Fruit fly (Drosophila melanogaster) whole organism, prepupa: ENCODE data around the gene CG7300.

Experiments
- Blimp-1 ChIP-seq: fragments of 200-800 bp; sonication (Bioruptor generic); optimal IDR thresholded peaks from 3 replicates; lab custom pipeline; 2017; ENCODE audit warnings: missing biosample characterization, missing genetic modification characterization, mild to moderate bottlenecking, moderate library complexity, missing genetic modification reagents
- CG10631 ChIP-seq: fragments of 200-800 bp; sonication (Bioruptor generic); optimal IDR thresholded peaks from 2 replicates; lab custom pipeline; 2016; ENCODE audit warnings: missing biosample characterization, missing genetic modification characterization
- CG10669 ChIP-seq: fragments of 200-800 bp; sonication (Bioruptor generic); optimal IDR thresholded peaks from 3 replicates; lab custom pipeline; 2018; ENCODE audit warnings: missing biosample characterization, mild to moderate bottlenecking, missing genetic modification characterization, moderate library complexity
- CG11294 ChIP-seq: fragments of 200-800 bp; sonication (Bioruptor generic); IDR thresholded peaks from 2 replicates; pipeline ENCODE4 v1.3.6; 2022; ENCODE audit warnings: missing biosample characterization, missing genetic modification characterization
- CG11762 ChIP-seq: fragments of 200-800 bp; sonication (Bioruptor generic); optimal IDR thresholded peaks from 3 replicates; lab custom pipeline; 2016; ENCODE audit warnings: missing biosample characterization, missing genetic modification characterization; ENCODE audit not compliant: insufficient read depth
- CG11902 ChIP-seq: fragments of 200-800 bp; sonication (Bioruptor generic); optimal IDR thresholded peaks from 3 replicates; lab custom pipeline; 2016; ENCODE audit warnings: missing biosample characterization, missing genetic modification characterization
- CG1621 ChIP-seq: fragments of 200-800 bp; sonication (Bioruptor generic); optimal IDR thresholded peaks from 3 replicates; lab custom pipeline; 2018; ENCODE audit warnings: missing biosample characterization, mild to moderate bottlenecking, missing genetic modification characterization
- CG3032 ChIP-seq: fragments of 200-800 bp; optimal IDR thresholded peaks from 2 replicates; lab custom pipeline; 2019; ENCODE audit warnings: missing biosample characterization, mild to moderate bottlenecking, missing genetic modification characterization, moderate library complexity
- CG31627 ChIP-seq: fragments of 200-800 bp; sonication (Bioruptor generic); optimal IDR thresholded peaks from 3 replicates; lab custom pipeline; 2016; ENCODE audit warnings: missing biosample characterization, missing genetic modification characterization
- CG3919 ChIP-seq: fragments of 200-800 bp; sonication (Bioruptor generic); optimal IDR thresholded peaks from 3 replicates; lab custom pipeline; 2016; ENCODE audit warnings: missing biosample characterization, missing genetic modification characterization
- CG4318 ChIP-seq: fragments of 200-800 bp; sonication (Bioruptor generic); optimal IDR thresholded peaks from 3 replicates; lab custom pipeline; 2017; ENCODE audit warnings: missing biosample characterization, mild to moderate bottlenecking, missing genetic modification characterization
- CG6163 ChIP-seq: fragments of 200-800 bp; sonication (Bioruptor generic); IDR thresholded peaks from 3 replicates; pipeline ENCODE4 v1.3.6; 2022; ENCODE audit warnings: missing biosample characterization, missing genetic modification characterization
- CG6276 ChIP-seq: fragments of 200-800 bp; sonication (Bioruptor generic); optimal IDR thresholded peaks from 2 replicates; lab custom pipeline; 2017; ENCODE audit warnings: missing biosample characterization, mild to moderate bottlenecking, missing genetic modification characterization
- CG6792 ChIP-seq: fragments of 200-800 bp; sonication (Bioruptor generic); optimal IDR thresholded peaks from 3 replicates; lab custom pipeline; 2016; ENCODE audit warnings: missing biosample characterization, missing genetic modification characterization
- CG6808 ChIP-seq: fragments of 200-800 bp; sonication (Bioruptor generic); optimal IDR thresholded peaks from 3 replicates; lab custom pipeline; 2017; ENCODE audit warnings: missing biosample characterization, missing genetic modification characterization, mild to moderate bottlenecking, moderate library complexity, missing genetic modification reagents
- CG6854 ChIP-seq: fragments of 200-800 bp; sonication (Bioruptor generic); optimal IDR thresholded peaks from 2 replicates; lab custom pipeline; 2017; ENCODE audit warnings: missing biosample characterization, mild to moderate bottlenecking, missing genetic modification characterization
- CG7368 ChIP-seq: fragments of 200-800 bp; sonication (Bioruptor generic); optimal IDR thresholded peaks from 3 replicates; lab custom pipeline; 2016; ENCODE audit warnings: missing biosample characterization, missing genetic modification characterization
- CG8119 ChIP-seq: fragments of 200-800 bp; sonication (Bioruptor generic); IDR thresholded peaks from 3 replicates; pipeline ENCODE4 v1.3.6; 2022; ENCODE audit warnings: missing biosample characterization, missing genetic modification characterization
- CG8319 ChIP-seq: fragments of 200-800 bp; sonication (Bioruptor generic); optimal IDR thresholded peaks from 3 replicates; lab custom pipeline; 2016; ENCODE audit warnings: missing biosample characterization, missing genetic modification characterization
- CG8632 ChIP-seq: fragments of 200-800 bp; sonication (Bioruptor generic); optimal IDR thresholded peaks from 3 replicates; lab custom pipeline; 2016; ENCODE audit warnings: missing biosample characterization, missing genetic modification characterization
- CG9139 ChIP-seq: fragments of 200-800 bp; sonication (Bioruptor generic); optimal IDR thresholded peaks from 3 replicates; lab custom pipeline; 2017; ENCODE audit warnings: missing biosample characterization, mild to moderate bottlenecking, missing genetic modification characterization
- Eip75B ChIP-seq: fragments of 200-800 bp; sonication (Bioruptor generic); optimal IDR thresholded peaks from 3 replicates; lab custom pipeline; 2016; ENCODE audit warnings: missing biosample characterization, missing genetic modification characterization
- Eip78C ChIP-seq: fragments of 200-800 bp; sonication (Bioruptor generic); peaks from one replicate; lab custom pipeline; 2016; ENCODE audit warnings: missing biosample characterization, missing genetic modification characterization
- Ets96B ChIP-seq: fragments of 200-800 bp; optimal IDR thresholded peaks from 2 replicates; lab custom pipeline; 2019; ENCODE audit warnings: missing biosample characterization, mild to moderate bottlenecking, missing genetic modification characterization, moderate library complexity
- Gug ChIP-seq: fragments of 200-800 bp; sonication (Bioruptor generic); IDR thresholded peaks from 2 replicates; pipeline ENCODE4 v1.3.6; 2022; ENCODE audit warnings: missing biosample characterization, missing genetic modification characterization
- Hr38 ChIP-seq: sonication (Bioruptor generic); optimal IDR thresholded peaks from 2 replicates; lab custom pipeline; 2016; ENCODE audit warnings: missing biosample characterization, missing genetic modification characterization
- Met ChIP-seq: fragments of 200-800 bp; sonication (Bioruptor generic); optimal IDR thresholded peaks from 3 replicates; lab custom pipeline; 2016; ENCODE audit warnings: missing biosample characterization, missing genetic modification characterization
- OdsH ChIP-seq: fragments of 200-800 bp; sonication (Bioruptor generic); optimal IDR thresholded peaks from 3 replicates; lab custom pipeline; 2016; ENCODE audit warnings: missing biosample characterization, missing genetic modification characterization
- Smox ChIP-seq: fragments of 200-800 bp; sonication (Bioruptor generic); optimal IDR thresholded peaks from 3 replicates; lab custom pipeline; 2016; ENCODE audit warnings: missing biosample characterization, missing genetic modification characterization
- Sox102F ChIP-seq: fragments of 200-800 bp; sonication (Bioruptor generic); optimal IDR thresholded peaks from 2 replicates; lab custom pipeline; 2016; ENCODE audit warnings: missing biosample characterization, mild to moderate bottlenecking, missing genetic modification characterization
- Sox15 ChIP-seq: fragments of 200-800 bp; sonication (Bioruptor generic); optimal IDR thresholded peaks from 3 replicates; lab custom pipeline; 2016; ENCODE audit warnings: missing biosample characterization, missing genetic modification characterization
- acj6 ChIP-seq: fragments of 200-800 bp; sonication (Bioruptor generic); optimal IDR thresholded peaks from 3 replicates; lab custom pipeline; 2016; ENCODE audit warnings: missing biosample characterization, missing genetic modification characterization
- cyc ChIP-seq: fragments of 200-800 bp; sonication (Bioruptor generic); optimal IDR thresholded peaks from 3 replicates; lab custom pipeline; 2016; ENCODE audit warnings: missing biosample characterization, missing genetic modification characterization
- dac ChIP-seq: fragments of 200-800 bp; sonication (Bioruptor generic); optimal IDR thresholded peaks from 2 replicates; lab custom pipeline; 2017; ENCODE audit warnings: missing biosample characterization, mild to moderate bottlenecking, missing genetic modification characterization
- dsx ChIP-seq: fragments of 200-800 bp; optimal IDR thresholded peaks from 3 replicates; lab custom pipeline; 2019; ENCODE audit warnings: missing biosample characterization, mild to moderate bottlenecking, missing genetic modification characterization, moderate library complexity; ENCODE audit not compliant: poor library complexity, severe bottlenecking
- eg ChIP-seq: fragments of 200-800 bp; sonication (Bioruptor generic); IDR thresholded peaks from 3 replicates; pipeline ENCODE4 v1.3.6; 2022; ENCODE audit warnings: missing biosample characterization, missing genetic modification characterization
- fd85E ChIP-seq: fragments of 200-800 bp; sonication (Bioruptor generic); optimal IDR thresholded peaks from 3 replicates; lab custom pipeline; 2016; ENCODE audit warnings: missing biosample characterization, missing genetic modification characterization
- fkh ChIP-seq: fragments of 200-800 bp; sonication (Bioruptor generic); optimal IDR thresholded peaks from 3 replicates; lab custom pipeline; 2017; ENCODE audit warnings: missing biosample characterization, mild to moderate bottlenecking, missing genetic modification characterization, moderate library complexity
- lz ChIP-seq: fragments of 200-800 bp; sonication (Bioruptor generic); optimal IDR thresholded peaks from 3 replicates; lab custom pipeline; 2016; ENCODE audit warnings: missing biosample characterization, missing genetic modification characterization
- net ChIP-seq: fragments of 200-800 bp; sonication (Bioruptor generic); optimal IDR thresholded peaks from 3 replicates; lab custom pipeline; 2016; ENCODE audit warnings: missing biosample characterization, missing genetic modification characterization
- spab ChIP-seq: fragments of 200-800 bp; sonication (Bioruptor generic); optimal IDR thresholded peaks from 2 replicates; lab custom pipeline; 2017; ENCODE audit warnings: missing biosample characterization, mild to moderate bottlenecking, missing genetic modification characterization, missing genetic modification reagents
- ss ChIP-seq, 2 experiments: fragments of 200-800 bp; sonication (Bioruptor generic); optimal IDR thresholded peaks; 2 replicates in 1 of 2; 3 replicates in 1 of 2; lab custom pipeline; 2017 to 2018; ENCODE audit warnings: mild to moderate bottlenecking in 2 of 2, missing biosample characterization in 2 of 2, missing genetic modification characterization in 2 of 2, moderate library complexity in 1 of 2
- vri ChIP-seq: fragments of 200-800 bp; sonication (Bioruptor generic); optimal IDR thresholded peaks from 3 replicates; lab custom pipeline; 2016; ENCODE audit warnings: missing biosample characterization, mild to moderate bottlenecking, missing genetic modification characterization

The CG7300 gene

DNA sequence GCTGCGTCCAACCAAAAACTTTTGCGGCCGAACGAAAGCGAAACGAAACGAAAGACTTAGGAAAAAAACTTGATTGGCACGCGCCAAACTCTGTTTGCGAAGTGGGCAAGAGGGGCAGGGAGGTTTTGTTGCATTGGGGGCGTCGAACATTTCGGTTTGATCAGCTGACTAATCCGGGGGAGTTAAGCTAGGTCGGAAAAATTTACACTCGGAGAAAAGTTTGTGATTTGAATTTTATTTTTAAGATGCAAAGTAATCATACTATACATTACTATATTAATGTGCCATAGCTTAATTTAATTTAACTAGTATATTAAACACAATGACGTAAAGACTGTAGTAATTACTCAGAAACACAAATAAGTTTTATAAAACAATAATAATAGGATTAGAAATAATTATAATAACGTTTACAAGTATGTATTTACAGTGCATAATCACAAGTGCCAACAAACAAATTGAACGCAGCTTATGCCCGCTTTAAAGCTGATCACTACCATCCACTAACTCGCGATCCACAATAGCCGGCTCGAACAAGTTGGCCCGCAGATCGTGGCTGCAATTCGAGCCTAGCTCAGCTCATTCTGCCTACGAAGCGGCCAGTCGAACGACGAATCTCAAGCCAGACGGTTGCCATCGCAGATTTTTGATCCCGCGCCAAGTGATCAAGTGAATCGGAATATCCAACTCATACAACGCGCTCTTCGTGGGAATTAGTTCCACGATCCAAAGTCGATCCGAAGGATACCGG lies 36.2 kb downstream of the CG7300 start, which contains the start of gene CG31871 (continued):
- peak; percentile 8 for TF ChIP-seq Met (GFP tag; lab: Kevin White, UChicago)
- TF ChIP-seq CG10631 (GFP tag; lab: Kevin White, UChicago): peak; percentile 77
- TF ChIP-seq Eip78C: peak; percentile 88
- no peak for TF ChIP-seq CG9139
- TF ChIP-seq Eip75B (GFP tag; lab: Kevin White, UChicago): peak; percentile 50
- TF ChIP-seq lz: no peak
- TF ChIP-seq Sox15: no peak
- peak; percentile 69 for TF ChIP-seq acj6 (GFP tag; lab: Kevin White, UChicago)
- peak; percentile 93 for TF ChIP-seq eg (GFP tag; lab: Robert Waterston, UW)
- TF ChIP-seq CG8632 (GFP tag; lab: Kevin White, UChicago): peak; percentile 41
- TF ChIP-seq CG11294: peak; percentile 70
- peak; percentile 29 for TF ChIP-seq Blimp-1 (GFP tag; lab: Kevin White, UChicago)
- no peak for TF ChIP-seq CG8319 (GFP tag; lab: Kevin White, UChicago)
- TF ChIP-seq CG31627 (GFP tag; lab: Kevin White, UChicago): no peak
- TF ChIP-seq CG6808 (GFP tag; lab: Kevin White, UChicago): peak; percentile 31
- TF ChIP-seq CG11902: no peak
- TF ChIP-seq Gug (GFP tag; lab: Robert Waterston, UW): peak; percentile 85
- TF ChIP-seq net (GFP tag; lab: Kevin White, UChicago): peak; percentile 76
- no peak for TF ChIP-seq cyc (GFP tag; lab: Kevin White, UChicago)
- TF ChIP-seq CG4318: peak; percentile 88
- TF ChIP-seq CG11762: peak; percentile 42
- peak; percentile 50 for TF ChIP-seq CG7368 (GFP tag; lab: Kevin White, UChicago)
- TF ChIP-seq CG6854 (GFP tag; lab: Kevin White, UChicago): no peak
- TF ChIP-seq CG6792 (GFP tag; lab: Kevin White, UChicago): peak; percentile 25
- TF ChIP-seq dac: peak; percentile 63
- TF ChIP-seq Sox102F: no peak
- no peak for TF ChIP-seq Hr38 (GFP tag; lab: Kevin White, UChicago)
- TF ChIP-seq CG10669: peak; percentile 47

DNA sequence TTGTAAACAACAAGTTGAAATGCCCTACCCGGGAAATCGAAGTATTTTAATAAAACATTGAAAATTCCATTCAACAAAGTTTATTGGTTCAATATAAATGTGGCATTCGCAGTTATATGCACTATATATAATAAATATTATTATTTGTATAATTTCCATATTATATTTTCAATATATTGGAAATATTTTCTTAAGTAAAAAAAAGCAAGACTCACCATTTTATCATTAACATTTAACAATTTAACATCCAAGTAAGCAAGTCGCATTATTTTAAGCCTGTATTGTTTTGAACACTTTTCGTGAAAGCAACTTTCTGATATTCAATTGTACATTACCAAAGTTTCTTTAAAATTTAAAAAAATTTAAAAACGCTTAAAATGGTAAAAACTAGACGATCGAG lies 39.9 kb downstream of the CG7300 start, which contains the start of gene CG45690:
CG45690 (plus strand) TSS at position 301 of the 400 bp plus-strand sequence.
- TF ChIP-seq dsx: no peak
- no peak for TF ChIP-seq spab
- no peak for TF ChIP-seq Met (GFP tag; lab: Kevin White, UChicago)
- TF ChIP-seq CG3032: no peak
- TF ChIP-seq CG3919 (GFP tag; lab: Kevin White, UChicago): no peak
- no peak for TF ChIP-seq Sox102F
- no peak for TF ChIP-seq vri (GFP tag; lab: Kevin White, UChicago)
- TF ChIP-seq CG9139: no peak
- no peak for TF ChIP-seq CG6163
- no peak for TF ChIP-seq CG6854 (GFP tag; lab: Kevin White, UChicago)
- no peak for TF ChIP-seq CG10631 (GFP tag; lab: Kevin White, UChicago)
- no peak for TF ChIP-seq OdsH (GFP tag; lab: Kevin White, UChicago)
- no peak for TF ChIP-seq Hr38 (GFP tag; lab: Kevin White, UChicago)
- TF ChIP-seq ss (GFP tag; optimal IDR thresholded peaks at IDR 0.05; lab: Kevin White, UChicago): no peak
- no peak for TF ChIP-seq Eip78C
- TF ChIP-seq cyc (GFP tag; lab: Kevin White, UChicago): no peak
- no peak for TF ChIP-seq CG8119 (GFP tag; lab: Robert Waterston, UW)
- no peak for TF ChIP-seq CG6792 (GFP tag; lab: Kevin White, UChicago)
- TF ChIP-seq Blimp-1 (GFP tag; lab: Kevin White, UChicago): no peak

dm6 chr2L:10654520-10654919 lies 43.3 kb downstream of the CG7300 start:
- TF ChIP-seq CG10631 (GFP tag; lab: Kevin White, UChicago): no peak
- TF ChIP-seq CG11762: no peak
- TF ChIP-seq CG6276: no peak
- no peak for TF ChIP-seq acj6 (GFP tag; lab: Kevin White, UChicago)
- TF ChIP-seq CG1621 (tag; lab: Kevin White, UChicago): no peak
- no peak for TF ChIP-seq CG6808 (GFP tag; lab: Kevin White, UChicago)
- TF ChIP-seq cyc (GFP tag; lab: Kevin White, UChicago): no peak
- TF ChIP-seq CG6163: no peak
- TF ChIP-seq OdsH (GFP tag; lab: Kevin White, UChicago): no peak
- no peak for TF ChIP-seq Smox (GFP tag; lab: Kevin White, UChicago)
- no peak for TF ChIP-seq CG6854 (GFP tag; lab: Kevin White, UChicago)
- no peak for TF ChIP-seq Ets96B (tag; lab: Kevin White, UChicago)
- no peak for TF ChIP-seq fd85E (GFP tag; lab: Kevin White, UChicago)
- TF ChIP-seq fkh (GFP tag; lab: Kevin White, UChicago): no peak
- TF ChIP-seq Sox15: no peak
- no peak for TF ChIP-seq Met (GFP tag; lab: Kevin White, UChicago)
- no peak for TF ChIP-seq eg (GFP tag; lab: Robert Waterston, UW)
- TF ChIP-seq CG6792 (GFP tag; lab: Kevin White, UChicago): no peak
